Worm (Caenorhabditis elegans): ENCODE data around the gene K09C6.7.
"Not testable (repeated sequence)": the region's sequence is repeated elsewhere in the genome, so short reads cannot be mapped to it uniquely, and the experiment has no call there.

ce11 chrV:843118-843517 lies 4.2 kb upstream of the K09C6.7 start, which contains the start of gene K09C6.8:
- TF ChIP-seq mep-1, snpc-4 (tag; optimal IDR thresholded peaks at IDR 0.05): not testable (repeated sequence)

Measured in whole organism, mixed stage, embryonic.